Worm (Caenorhabditis elegans): ENCODE data around the gene C06H5.14.

DNA sequence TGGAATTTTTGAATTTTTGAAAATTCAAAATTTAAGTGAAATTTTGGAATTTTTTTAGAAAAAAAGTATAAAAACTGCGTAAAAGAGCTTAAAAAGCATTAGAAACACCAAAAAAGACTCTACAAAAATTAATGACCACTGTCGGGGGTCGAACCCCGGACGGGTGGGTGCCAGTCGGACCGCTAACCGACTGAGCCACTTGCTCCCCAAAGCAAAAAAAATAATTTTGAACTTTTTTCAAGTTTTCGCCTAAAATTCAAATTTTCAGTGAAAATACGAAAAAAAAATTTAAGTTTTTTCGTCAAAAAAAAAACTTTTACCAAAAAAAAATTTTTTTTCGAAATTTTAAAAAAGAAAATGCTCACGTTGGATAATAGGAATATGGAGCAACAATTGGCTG lies 43.3 kb downstream of the C06H5.14 start:
- TF ChIP-seq B0310.2 (tag; optimal IDR thresholded peaks at IDR 0.05): no peak
- TF ChIP-seq flt-1 (GFP tag; IDR thresholded peaks at IDR 0.05): no peak
- TF ChIP-seq tbx-11 (GFP tag; IDR thresholded peaks at IDR 0.05): no peak
- no peak for TF ChIP-seq F13C5.2 (tag; optimal IDR thresholded peaks at IDR 0.05)
- no peak for TF ChIP-seq ama-1 (optimal IDR thresholded peaks at IDR 0.05)
- no peak for TF ChIP-seq scrt-1 (GFP tag; IDR thresholded peaks at IDR 0.05)
- no peak for TF ChIP-seq hmg-4 (GFP tag; optimal IDR thresholded peaks at IDR 0.05)
- TF ChIP-seq ets-7 (tag; optimal IDR thresholded peaks at IDR 0.05): no peak
